Fruit fly (Drosophila melanogaster) whole organism, embryonic: ENCODE data around the gene CG14669.

ENCODE experiments used
- Abd-B ChIP-seq: fragments of 200-800 bp; sonication (Bioruptor generic); optimal IDR thresholded peaks from 2 replicates; lab custom pipeline; 2018; ENCODE audit warnings: missing biosample characterization, mild to moderate bottlenecking, missing genetic modification characterization, moderate library complexity
- Adf1 ChIP-seq: fragments of 200-800 bp; sonication (Bioruptor generic); IDR thresholded peaks from 2 replicates; pipeline ENCODE4 v1.3.6; 2022; ENCODE audit warnings: missing biosample characterization, missing genetic modification characterization
- Awh ChIP-seq: fragments of 200-800 bp; sonication (Bioruptor generic); IDR thresholded peaks from 2 replicates; pipeline ENCODE4, ENCODE4 v1.3.6; 2022; ENCODE audit warnings: missing biosample characterization, missing genetic modification characterization
- BEAF-32 ChIP-seq: fragments of 200-800 bp; sonication (Bioruptor generic); optimal IDR thresholded peaks from 3 replicates; lab custom pipeline; 2017; ENCODE audit warnings: missing biosample characterization, missing genetic modification characterization, mild to moderate bottlenecking, moderate library complexity, missing genetic modification reagents
- C15 ChIP-seq: fragments of 200-800 bp; sonication (Bioruptor generic); IDR thresholded peaks from 3 replicates; pipeline ENCODE4 v1.3.6; 2022; ENCODE audit warnings: missing biosample characterization, missing genetic modification characterization
- CG10959 ChIP-seq: fragments of 200-800 bp; sonication (Bioruptor generic); IDR thresholded peaks from 2 replicates; pipeline ENCODE4 v1.3.6; 2022; ENCODE audit warnings: missing biosample characterization, missing genetic modification characterization
- CG11085 ChIP-seq: fragments of 200-800 bp; sonication (Bioruptor generic); IDR thresholded peaks from 2 replicates; pipeline ENCODE4 v1.3.6; 2022; ENCODE audit warnings: missing biosample characterization, missing genetic modification characterization
- CG12659 ChIP-seq: fragments of 200-800 bp; sonication (Bioruptor generic); optimal IDR thresholded peaks from 3 replicates; lab custom pipeline; 2017; ENCODE audit warnings: mild to moderate bottlenecking, missing biosample characterization, missing genetic modification reagents, missing genetic modification characterization
- CG14710 ChIP-seq: fragments of 200-800 bp; sonication (Bioruptor generic); optimal IDR thresholded peaks from 3 replicates; lab custom pipeline; 2019; ENCODE audit warnings: missing biosample characterization, mild to moderate bottlenecking, missing genetic modification characterization, moderate library complexity
- CG1603 ChIP-seq: fragments of 200-800 bp; sonication (Bioruptor generic); optimal IDR thresholded peaks from 2 replicates; lab custom pipeline; 2019; ENCODE audit warnings: missing biosample characterization, mild to moderate bottlenecking, missing genetic modification characterization, moderate library complexity
- CG16863 ChIP-seq: fragments of 200-800 bp; sonication (Bioruptor generic); optimal IDR thresholded peaks from 3 replicates; lab custom pipeline; 2016; ENCODE audit warnings: missing biosample characterization, missing genetic modification characterization
- CG17802 ChIP-seq: fragments of 200-800 bp; sonication (Bioruptor generic); optimal IDR thresholded peaks from 2 replicates; lab custom pipeline; 2018; ENCODE audit warnings: missing biosample characterization, mild to moderate bottlenecking, missing genetic modification characterization, moderate library complexity
- CG17829 ChIP-seq: fragments of 200-800 bp; optimal IDR thresholded peaks from 2 replicates; lab custom pipeline; 2019; ENCODE audit warnings: missing biosample characterization, mild to moderate bottlenecking, missing genetic modification characterization, moderate library complexity
- CG1832 ChIP-seq: fragments of 200-800 bp; sonication (Bioruptor generic); optimal IDR thresholded peaks from 2 replicates; lab custom pipeline; 2017; ENCODE audit warnings: missing biosample characterization, mild to moderate bottlenecking, missing genetic modification characterization, inconsistent platforms
- CG2875 ChIP-seq: fragments of 200-800 bp; sonication (Bioruptor generic); optimal IDR thresholded peaks from 2 replicates; lab custom pipeline; 2017; ENCODE audit warnings: missing biosample characterization, mild to moderate bottlenecking, missing genetic modification characterization, missing genetic modification reagents
- CG30020 ChIP-seq: fragments of 200-800 bp; optimal IDR thresholded peaks from 2 replicates; lab custom pipeline; 2019; ENCODE audit warnings: missing biosample characterization, mild to moderate bottlenecking, missing genetic modification characterization, moderate library complexity
- CG3065 ChIP-seq: fragments of 200-800 bp; sonication (Bioruptor generic); optimal IDR thresholded peaks from 2 replicates; lab custom pipeline; 2016; ENCODE audit warnings: missing biosample characterization, missing genetic modification characterization
- CG31224 ChIP-seq: fragments of 200-800 bp; sonication (Bioruptor generic); IDR thresholded peaks from 2 replicates; pipeline ENCODE4 v1.3.6; 2022; ENCODE audit warnings: missing biosample characterization, missing genetic modification characterization
- CG4707 ChIP-seq: fragments of 200-800 bp; sonication (Bioruptor generic); optimal IDR thresholded peaks from 2 replicates; lab custom pipeline; 2018; ENCODE audit warnings: missing biosample characterization, mild to moderate bottlenecking, missing genetic modification characterization, moderate library complexity
- CG6683 ChIP-seq: fragments of 200-800 bp; sonication (Bioruptor generic); optimal IDR thresholded peaks from 2 replicates; lab custom pipeline; 2017; ENCODE audit warnings: missing biosample characterization, mild to moderate bottlenecking, missing genetic modification characterization, missing genetic modification reagents
- CG7987 ChIP-seq: fragments of 200-800 bp; sonication (Bioruptor generic); optimal IDR thresholded peaks from 2 replicates; lab custom pipeline; 2018; ENCODE audit warnings: missing biosample characterization, mild to moderate bottlenecking, missing genetic modification characterization, moderate library complexity
- D19A ChIP-seq: fragments of 200-800 bp; optimal IDR thresholded peaks from 3 replicates; lab custom pipeline; 2019; ENCODE audit warnings: missing biosample characterization, mild to moderate bottlenecking, missing genetic modification characterization, moderate library complexity
- Elba2 ChIP-seq: fragments of 200-800 bp; sonication (Bioruptor generic); optimal IDR thresholded peaks from 3 replicates; lab custom pipeline; 2016; ENCODE audit warnings: missing biosample characterization, missing genetic modification characterization
- Fer3 ChIP-seq: fragments of 200-800 bp; sonication (Bioruptor generic); optimal IDR thresholded peaks from 2 replicates; lab custom pipeline; 2018; ENCODE audit warnings: missing biosample characterization, mild to moderate bottlenecking, missing genetic modification characterization, moderate library complexity
- Hey ChIP-seq: fragments of 200-800 bp; sonication (Bioruptor generic); optimal IDR thresholded peaks from 3 replicates; lab custom pipeline; 2018; ENCODE audit warnings: missing biosample characterization, mild to moderate bottlenecking, missing genetic modification characterization
- Hmr ChIP-seq: fragments of 200-800 bp; sonication (Bioruptor generic); optimal IDR thresholded peaks from 3 replicates; lab custom pipeline; 2017; ENCODE audit warnings: mild to moderate bottlenecking, missing biosample characterization, missing genetic modification reagents, missing genetic modification characterization
- Hr3 ChIP-seq: fragments of 200-800 bp; sonication (Bioruptor generic); optimal IDR thresholded peaks from 3 replicates; lab custom pipeline; 2016; ENCODE audit warnings: missing biosample characterization, missing genetic modification characterization
- MESR4 ChIP-seq: fragments of 200-800 bp; sonication (Bioruptor generic); optimal IDR thresholded peaks from 2 replicates; lab custom pipeline; 2018; ENCODE audit warnings: missing biosample characterization, mild to moderate bottlenecking, missing genetic modification characterization, moderate library complexity
- Nf-YC ChIP-seq: fragments of 200-800 bp; optimal IDR thresholded peaks from 3 replicates; lab custom pipeline; 2019; ENCODE audit warnings: missing biosample characterization, mild to moderate bottlenecking, missing genetic modification characterization, moderate library complexity
- Sry-δ ChIP-seq: fragments of 200-800 bp; sonication (Bioruptor generic); optimal IDR thresholded peaks from 2 replicates; lab custom pipeline; 2016; ENCODE audit warnings: missing biosample characterization, missing genetic modification characterization
- YL-1 ChIP-seq: fragments of 200-800 bp; sonication (Bioruptor generic); optimal IDR thresholded peaks from 3 replicates; lab custom pipeline; 2017; ENCODE audit warnings: missing biosample characterization, mild to moderate bottlenecking, missing genetic modification characterization
- ara ChIP-seq: fragments of 200-800 bp; sonication (Bioruptor generic); IDR thresholded peaks from 2 replicates; pipeline ENCODE4 v1.3.6; 2022; ENCODE audit warnings: missing biosample characterization, missing genetic modification characterization
- caup ChIP-seq: fragments of 200-800 bp; sonication (Bioruptor generic); optimal IDR thresholded peaks from 3 replicates; lab custom pipeline; 2017; ENCODE audit warnings: missing biosample characterization, mild to moderate bottlenecking, missing genetic modification characterization, moderate library complexity; ENCODE audit not compliant: severe bottlenecking
- crc ChIP-seq: fragments of 200-800 bp; sonication (Bioruptor generic); optimal IDR thresholded peaks from 2 replicates; lab custom pipeline; 2016; ENCODE audit warnings: missing biosample characterization, missing genetic modification characterization
- dimm ChIP-seq: fragments of 200-800 bp; sonication (Bioruptor generic); IDR thresholded peaks from 2 replicates; pipeline ENCODE4 v1.3.6; 2022; ENCODE audit warnings: missing biosample characterization, missing genetic modification characterization
- dmrt11E ChIP-seq: fragments of 200-800 bp; sonication (Bioruptor generic); optimal IDR thresholded peaks from 3 replicates; lab custom pipeline; 2018; ENCODE audit warnings: missing biosample characterization, mild to moderate bottlenecking, missing genetic modification characterization, moderate library complexity
- ewg ChIP-seq: fragments of 200-800 bp; sonication (Bioruptor generic); optimal IDR thresholded peaks from 3 replicates; lab custom pipeline; 2017; ENCODE audit warnings: mild to moderate bottlenecking, missing biosample characterization, missing genetic modification reagents, missing genetic modification characterization
- exex ChIP-seq: fragments of 200-800 bp; sonication (Bioruptor generic); optimal IDR thresholded peaks from 4 replicates; lab custom pipeline; 2018; ENCODE audit warnings: missing biosample characterization, mild to moderate bottlenecking, missing genetic modification characterization, moderate library complexity
- fu2 ChIP-seq: fragments of 200-800 bp; sonication (Bioruptor generic); optimal IDR thresholded peaks from 2 replicates; lab custom pipeline; 2016; ENCODE audit warnings: missing biosample characterization, missing genetic modification characterization
- inv ChIP-seq: fragments of 200-800 bp; sonication (Bioruptor generic); IDR thresholded peaks from 2 replicates; pipeline ENCODE4 v1.3.6; 2022; ENCODE audit warnings: missing biosample characterization, missing genetic modification characterization; ENCODE audit not compliant: partially characterized antibody
- kah ChIP-seq: fragments of 200-800 bp; sonication (Bioruptor generic); optimal IDR thresholded peaks from 2 replicates; lab custom pipeline; 2018; ENCODE audit warnings: missing biosample characterization, mild to moderate bottlenecking, missing genetic modification characterization
- nerfin-2 ChIP-seq: fragments of 200-800 bp; sonication (Bioruptor generic); IDR thresholded peaks from 2 replicates; pipeline ENCODE4 v1.3.6; 2022; ENCODE audit warnings: missing biosample characterization, missing genetic modification characterization; ENCODE audit not compliant: partially characterized antibody
- prd ChIP-seq, 3 experiments: fragments of >200 bp in 2 of 3; fragments of 200-800 bp in 1 of 3; sonication (Bioruptor generic) in 1 of 3; optimal IDR thresholded peaks in 2 of 3; IDR thresholded peaks in 1 of 3; 2 replicates in 2 of 3; 3 replicates in 1 of 3; pipeline versions ENCODE4 v1.3.6 to Lab custom; 2017 to 2022; ENCODE audit warnings: missing biosample characterization in 1 of 3, missing genetic modification characterization in 1 of 3
- repo ChIP-seq: fragments of 200-800 bp; sonication (Bioruptor generic); optimal IDR thresholded peaks from 2 replicates; lab custom pipeline; 2016; ENCODE audit warnings: missing biosample characterization, missing genetic modification characterization
- ro ChIP-seq: fragments of 200-800 bp; sonication (Bioruptor generic); IDR thresholded peaks from 2 replicates; pipeline ENCODE4 v1.3.6; 2022; ENCODE audit warnings: missing biosample characterization, missing genetic modification characterization
- scrt ChIP-seq: fragments of 200-800 bp; sonication (Bioruptor generic); optimal IDR thresholded peaks from 2 replicates; lab custom pipeline; 2018; ENCODE audit warnings: missing biosample characterization, mild to moderate bottlenecking, missing genetic modification characterization, moderate library complexity
- tio ChIP-seq: fragments of 200-800 bp; sonication (Bioruptor generic); optimal IDR thresholded peaks from 2 replicates; lab custom pipeline; 2017; ENCODE audit warnings: missing biosample characterization, missing genetic modification characterization, inconsistent platforms
- wdn ChIP-seq: fragments of 200-800 bp; sonication (Bioruptor generic); IDR thresholded peaks from 2 replicates; pipeline ENCODE4 v1.3.6; 2022; ENCODE audit warnings: missing biosample characterization, missing genetic modification characterization
- wor ChIP-seq: fragments of 200-800 bp; sonication (Bioruptor generic); IDR thresholded peaks from 2 replicates; pipeline ENCODE4 v1.3.6; 2022; ENCODE audit warnings: missing biosample characterization, missing genetic modification characterization

The CG14669 gene

DNA sequence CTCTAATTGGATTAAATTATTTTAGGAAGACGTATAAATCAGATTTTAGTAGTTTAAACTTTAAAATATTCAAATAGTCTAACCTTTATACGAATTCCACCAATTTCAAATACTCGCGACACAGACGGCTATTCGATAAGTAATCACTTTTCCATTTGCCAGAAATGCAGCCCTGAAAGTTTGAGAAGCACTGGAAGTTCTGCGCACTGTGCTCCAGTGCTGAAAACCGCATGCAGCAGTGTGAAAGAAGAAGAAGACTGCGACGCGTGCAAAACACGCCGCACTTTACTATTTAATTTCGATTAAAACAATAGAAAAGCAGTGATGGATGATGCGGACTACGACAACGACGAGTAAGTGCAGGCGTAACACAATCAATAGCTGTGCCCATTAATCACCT is 42.8 kb upstream of the CG14669 start, which contains the start of gene Polr2F (continued):
- TF ChIP-seq CG16863 (peak; percentile 76), kah (GFP tag; lab: Kevin White, UChicago) (peak; percentile 50), Hey (tag; lab: Kevin White, UChicago) (peak; percentile 61), C15 (peak; percentile 61; the same call in 1 of the 3 replicates), BEAF-32 (GFP tag; lab: Kevin White, UChicago) (peak; percentile 63), dmrt11E (peak; percentile 65), exex (tag; lab: Kevin White, UChicago) (peak; percentile 45), CG7987 (GFP tag; lab: Kevin White, UChicago) (peak; percentile 82), CG17829 (peak; percentile 79), CG12659 (GFP tag; lab: Kevin White, UChicago) (peak; percentile 92), CG3065 (peak; percentile 76), repo (GFP tag; lab: Kevin White, UChicago) (peak; percentile 87), Hr3 (GFP tag; lab: Kevin White, UChicago) (peak; percentile 83), dimm (GFP tag; lab: Robert Waterston, UW) (no peak), Elba2 (GFP tag; lab: Kevin White, UChicago) (peak; percentile 68), YL-1 (GFP tag; lab: Kevin White, UChicago) (peak; percentile 93), MESR4 (GFP tag; lab: Kevin White, UChicago) (peak; percentile 97), CG31224 (GFP tag; lab: Robert Waterston, UW) (0 out of 2 replicates have a peak, but pooled peaks have one; percentile 26), ewg (GFP tag; lab: Kevin White, UChicago) (peak; percentile 100), ro (no peak), Sry-δ (peak; percentile 75), caup (peak; percentile 92), CG1832 (GFP tag; lab: Kevin White, UChicago) (no peak), CG1603 (peak; percentile 90), wor (GFP tag; lab: Robert Waterston, UW) (no peak), CG30020 (tag; lab: Kevin White, UChicago) (peak; percentile 62), crc (GFP tag; lab: Kevin White, UChicago) (peak; percentile 78), CG2875 (no peak), prd (optimal IDR thresholded peaks at IDR 0.05; lab: Kevin White, UChicago) (no peak), prd (GFP tag; IDR thresholded peaks at IDR 0.05; lab: Robert Waterston, UW) (peak; percentile 78), wdn (GFP tag; lab: Robert Waterston, UW) (no peak), fu2 (peak; percentile 95), Hmr (GFP tag; lab: Kevin White, UChicago) (peak; percentile 86), Fer3 (tag; lab: Kevin White, UChicago) (peak; percentile 77), tio (GFP tag; lab: Kevin White, UChicago) (no peak), CG11085 (GFP tag; lab: Robert Waterston, UW) (peak; percentile 75), inv (GFP tag; lab: Robert Waterston, UW) (peak; percentile 26; the same call in 1 of the 2 replicates), Awh (peak; percentile 28; the same call in 1 of the 2 replicates), Adf1 (peak; percentile 72), scrt (GFP tag; lab: Kevin White, UChicago) (peak; percentile 58), CG14710 (tag; lab: Kevin White, UChicago) (peak; percentile 84), D19A (tag; lab: Kevin White, UChicago) (peak; percentile 42), CG4707 (peak; percentile 42), Nf-YC (tag; lab: Kevin White, UChicago) (peak; percentile 70), CG6683 (peak; percentile 29), CG10959 (GFP tag; lab: Robert Waterston, UW) (peak; percentile 38; the same call in 1 of the 2 replicates), nerfin-2 (GFP tag; lab: Robert Waterston, UW) (no peak), Abd-B (GFP tag; lab: Kevin White, UChicago) (peak; percentile 53), ara (GFP tag; lab: Robert Waterston, UW) (peak; percentile 36; the same call in 1 of the 2 replicates), CG17802 (tag; lab: Kevin White, UChicago) (peak; percentile 59)
